Worm (Caenorhabditis elegans) whole organism, midembryonic: ENCODE results near the gene hot-9.

Source experiments
- flt-1 ChIP-seq: fragments of 200-800 bp; sonication (Bioruptor generic); IDR thresholded peaks from 2 replicates; pipeline ENCODE4 v1.3.6; 2022; ENCODE audit warnings: missing genetic modification characterization, missing compliant biosample characterization
- med-1 ChIP-seq: sonication (generic microtip); optimal IDR thresholded peaks from 2 replicates; lab custom pipeline; 2017; ENCODE audit warnings: missing genetic modification characterization, mild to moderate bottlenecking, missing compliant biosample characterization, antibody characterized with exemption, missing genetic modification reagents; ENCODE audit not compliant: insufficient read depth
- ztf-29 ChIP-seq: fragments of 200-800 bp; sonication (Bioruptor generic); IDR thresholded peaks from 2 replicates; pipeline ENCODE4 v1.3.6; 2022; ENCODE audit warnings: missing genetic modification reagents, missing genetic modification characterization, missing compliant biosample characterization

ce11 chrIV:5076607-5077006 lies 31.3 kb upstream of the hot-9 start:
- no peak for TF ChIP-seq med-1
- no peak for TF ChIP-seq flt-1 (GFP tag; lab: Robert Waterston, UW)
- no peak for TF ChIP-seq ztf-29 (GFP tag; lab: Robert Waterston, UW)
